Worm (Caenorhabditis elegans) whole organism, L3 larva: Measurements from ENCODE around the gene F42G4.2.

Source experiments
- jun-1 ChIP-seq: fragments of 150-350 bp; optimal IDR thresholded peaks from 2 replicates; lab custom pipeline; 2014; ENCODE audit warnings: missing biosample characterization, missing genetic modification reagents, missing genetic modification characterization
- nhr-76 ChIP-seq: fragments of 150-350 bp; sonication (generic microtip); optimal IDR thresholded peaks from 5 replicates; lab custom pipeline; 2014; ENCODE audit warnings: missing biosample characterization, missing genetic modification characterization

DNA sequence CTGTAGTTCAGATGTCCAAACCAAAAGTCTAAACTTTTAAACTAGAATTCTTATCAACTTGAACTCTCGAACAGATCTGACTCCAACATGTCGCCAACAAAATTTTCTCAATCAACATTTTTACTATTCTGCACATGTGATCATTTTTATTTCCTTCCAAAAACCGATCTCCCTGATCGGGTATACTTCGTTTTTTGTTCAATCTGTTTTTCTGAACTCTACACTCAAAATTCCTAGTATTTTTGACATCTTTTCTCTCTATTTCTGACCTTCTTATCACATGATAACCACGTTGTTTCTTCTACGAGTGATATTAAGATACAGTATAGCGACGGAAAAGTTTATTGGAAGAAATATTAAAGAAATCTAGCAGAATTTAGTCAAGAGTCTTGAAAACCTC is 41.4 kb upstream of the F42G4.2 start:
- TF ChIP-seq jun-1, result no peak
- TF ChIP-seq nhr-76, result no peak
